Fruit fly (Drosophila melanogaster) whole organism, prepupa: ENCODE measurements around the gene msd5.

Experiments used
- CG10669 ChIP-seq: fragments of 200-800 bp; sonication (Bioruptor generic); optimal IDR thresholded peaks from 3 replicates; lab custom pipeline; 2018; ENCODE audit warnings: missing biosample characterization, mild to moderate bottlenecking, missing genetic modification characterization, moderate library complexity
- CG11294 ChIP-seq: fragments of 200-800 bp; sonication (Bioruptor generic); IDR thresholded peaks from 2 replicates; pipeline ENCODE4 v1.3.6; 2022; ENCODE audit warnings: missing biosample characterization, missing genetic modification characterization
- CG3032 ChIP-seq: fragments of 200-800 bp; optimal IDR thresholded peaks from 2 replicates; lab custom pipeline; 2019; ENCODE audit warnings: missing biosample characterization, mild to moderate bottlenecking, missing genetic modification characterization, moderate library complexity
- CG31627 ChIP-seq: fragments of 200-800 bp; sonication (Bioruptor generic); optimal IDR thresholded peaks from 3 replicates; lab custom pipeline; 2016; ENCODE audit warnings: missing biosample characterization, missing genetic modification characterization
- CG3919 ChIP-seq: fragments of 200-800 bp; sonication (Bioruptor generic); optimal IDR thresholded peaks from 3 replicates; lab custom pipeline; 2016; ENCODE audit warnings: missing biosample characterization, missing genetic modification characterization
- CG6792 ChIP-seq: fragments of 200-800 bp; sonication (Bioruptor generic); optimal IDR thresholded peaks from 3 replicates; lab custom pipeline; 2016; ENCODE audit warnings: missing biosample characterization, missing genetic modification characterization
- Hr39 ChIP-seq: fragments of 200-800 bp; sonication (Bioruptor generic); optimal IDR thresholded peaks from 2 replicates; lab custom pipeline; 2016; ENCODE audit warnings: missing biosample characterization, missing genetic modification characterization
- Lpt ChIP-seq: fragments of 200-800 bp; sonication (Bioruptor generic); optimal IDR thresholded peaks from 3 replicates; lab custom pipeline; 2016; ENCODE audit warnings: missing biosample characterization, missing genetic modification characterization
- cyc ChIP-seq: fragments of 200-800 bp; sonication (Bioruptor generic); optimal IDR thresholded peaks from 3 replicates; lab custom pipeline; 2016; ENCODE audit warnings: missing biosample characterization, missing genetic modification characterization
- dsx ChIP-seq: fragments of 200-800 bp; optimal IDR thresholded peaks from 3 replicates; lab custom pipeline; 2019; ENCODE audit warnings: missing biosample characterization, mild to moderate bottlenecking, missing genetic modification characterization, moderate library complexity; ENCODE audit not compliant: poor library complexity, severe bottlenecking
- fkh ChIP-seq: fragments of 200-800 bp; sonication (Bioruptor generic); optimal IDR thresholded peaks from 3 replicates; lab custom pipeline; 2017; ENCODE audit warnings: missing biosample characterization, mild to moderate bottlenecking, missing genetic modification characterization, moderate library complexity
- net ChIP-seq: fragments of 200-800 bp; sonication (Bioruptor generic); optimal IDR thresholded peaks from 3 replicates; lab custom pipeline; 2016; ENCODE audit warnings: missing biosample characterization, missing genetic modification characterization
- ss ChIP-seq, 2 experiments: fragments of 200-800 bp; sonication (Bioruptor generic); optimal IDR thresholded peaks; 2 replicates in 1 of 2; 3 replicates in 1 of 2; lab custom pipeline; 2017 to 2018; ENCODE audit warnings: mild to moderate bottlenecking in 2 of 2, missing biosample characterization in 2 of 2, missing genetic modification characterization in 2 of 2, moderate library complexity in 1 of 2

- peak; percentile 83 for TF ChIP-seq Hr39 (GFP tag; lab: Kevin White, UChicago)
- no peak for TF ChIP-seq CG3919
- TF ChIP-seq CG10669 (GFP tag; lab: Kevin White, UChicago) = no peak
- peak; percentile 85 for TF ChIP-seq CG6792 (GFP tag; lab: Kevin White, UChicago)
- TF ChIP-seq ss (GFP tag; optimal IDR thresholded peaks at IDR 0.05; lab: Kevin White, UChicago) = peak; percentile 40 to 75
- peak; percentile 60 for TF ChIP-seq cyc
- TF ChIP-seq CG3032 (tag; lab: Kevin White, UChicago) = peak; percentile 83
- TF ChIP-seq Lpt (GFP tag; lab: Kevin White, UChicago) = peak; percentile 64
- no peak for TF ChIP-seq CG11294 (GFP tag; lab: Robert Waterston, UW)
- TF ChIP-seq net (GFP tag; lab: Kevin White, UChicago) = peak; percentile 75
- TF ChIP-seq fkh (GFP tag; lab: Kevin White, UChicago) = no peak
- TF ChIP-seq CG31627 (GFP tag; lab: Kevin White, UChicago) = peak; percentile 85
- peak; percentile 48 for TF ChIP-seq dsx (GFP tag; lab: Kevin White, UChicago)
These were observed 19.7 kb downstream of the msd5 start, which contains the start of the genes sturkopf and Herc4 for dm6 chr3L:1313039-1313766.
